Fruit fly (Drosophila melanogaster) whole organism, embryonic: Measurements from ENCODE around the gene Mtch.

Experiments
- Bdp1 ChIP-seq: fragments of 200-800 bp; sonication (Bioruptor generic); optimal IDR thresholded peaks from 3 replicates; lab custom pipeline; 2016; ENCODE audit warnings: missing biosample characterization, missing genetic modification characterization
- Blimp-1 ChIP-seq: fragments of 200-800 bp; sonication (Bioruptor generic); optimal IDR thresholded peaks from 3 replicates; lab custom pipeline; 2018; ENCODE audit warnings: missing biosample characterization, missing genetic modification characterization, mild to moderate bottlenecking, moderate library complexity, missing genetic modification reagents
- CG12219 ChIP-seq: fragments of 200-800 bp; sonication (Bioruptor generic); optimal IDR thresholded peaks from 3 replicates; lab custom pipeline; 2018; ENCODE audit warnings: missing biosample characterization, mild to moderate bottlenecking, missing genetic modification characterization
- CG12299 ChIP-seq: fragments of 200-800 bp; sonication (Bioruptor generic); optimal IDR thresholded peaks from 2 replicates; lab custom pipeline; 2018; ENCODE audit warnings: missing biosample characterization, mild to moderate bottlenecking, missing genetic modification characterization
- CG14860 ChIP-seq: fragments of 200-800 bp; sonication (Bioruptor generic); IDR thresholded peaks from 3 replicates; pipeline ENCODE4 v1.3.6; 2022; ENCODE audit warnings: missing biosample characterization, missing genetic modification characterization; ENCODE audit not compliant: partially characterized antibody
- CG14965 ChIP-seq: fragments of 200-800 bp; sonication (Bioruptor generic); optimal IDR thresholded peaks from 2 replicates; lab custom pipeline; 2016; ENCODE audit warnings: missing biosample characterization, missing genetic modification characterization, borderline replicate concordance
- CG17359 ChIP-seq: fragments of 200-800 bp; sonication (Bioruptor generic); optimal IDR thresholded peaks from 3 replicates; lab custom pipeline; 2018; ENCODE audit warnings: missing biosample characterization, mild to moderate bottlenecking, missing genetic modification characterization, moderate library complexity
- CG17361 ChIP-seq: fragments of 200-800 bp; sonication (Bioruptor generic); IDR thresholded peaks from 3 replicates; pipeline ENCODE4 v1.3.6; 2022; ENCODE audit warnings: missing biosample characterization, missing genetic modification characterization
- CG2199 ChIP-seq: fragments of 200-800 bp; sonication (Bioruptor generic); IDR thresholded peaks from 3 replicates; pipeline ENCODE4 v1.3.6; 2022; ENCODE audit warnings: missing biosample characterization, missing genetic modification characterization
- CG3838 ChIP-seq: fragments of 200-800 bp; sonication (Bioruptor generic); optimal IDR thresholded peaks from 3 replicates; lab custom pipeline; 2016; ENCODE audit warnings: missing biosample characterization, missing genetic modification characterization
- CG3847 ChIP-seq: fragments of 200-800 bp; sonication (Bioruptor generic); IDR thresholded peaks from 2 replicates; pipeline ENCODE4 v1.3.6; 2022; ENCODE audit warnings: missing biosample characterization, missing genetic modification characterization
- CG4360 ChIP-seq: fragments of 200-800 bp; sonication (Bioruptor generic); IDR thresholded peaks from 2 replicates; pipeline ENCODE4 v1.3.6; 2022; ENCODE audit warnings: missing biosample characterization, missing genetic modification characterization
- CG5245 ChIP-seq: fragments of 200-800 bp; sonication (Bioruptor generic); optimal IDR thresholded peaks from 3 replicates; lab custom pipeline; 2016; ENCODE audit warnings: missing biosample characterization, missing genetic modification characterization
- CG7271 ChIP-seq: fragments of 200-800 bp; sonication (Bioruptor generic); optimal IDR thresholded peaks from 2 replicates; lab custom pipeline; 2018; ENCODE audit warnings: missing biosample characterization, mild to moderate bottlenecking, missing genetic modification characterization, moderate library complexity
- CG8281 ChIP-seq: fragments of 200-800 bp; sonication (Bioruptor generic); optimal IDR thresholded peaks from 2 replicates; lab custom pipeline; 2018; ENCODE audit warnings: missing biosample characterization, mild to moderate bottlenecking, missing genetic modification characterization, moderate library complexity
- CG8359 ChIP-seq: fragments of 200-800 bp; sonication (Bioruptor generic); optimal IDR thresholded peaks from 2 replicates; lab custom pipeline; 2017; ENCODE audit warnings: missing biosample characterization, mild to moderate bottlenecking, missing genetic modification characterization, borderline replicate concordance
- CG9437 ChIP-seq: fragments of 200-800 bp; sonication (Bioruptor generic); optimal IDR thresholded peaks from 2 replicates; lab custom pipeline; 2018; ENCODE audit warnings: missing biosample characterization, mild to moderate bottlenecking, missing genetic modification characterization
- CG9797 ChIP-seq: fragments of 200-800 bp; sonication (Bioruptor generic); optimal IDR thresholded peaks from 3 replicates; lab custom pipeline; 2018; ENCODE audit warnings: missing biosample characterization, mild to moderate bottlenecking, missing genetic modification characterization
- Dfd ChIP-seq, 2 experiments: fragments of >200 bp; optimal IDR thresholded peaks; 2 replicates each; lab custom pipeline; 2017; ENCODE audit warnings: missing biosample characterization in 2 of 2, missing genetic modification characterization in 2 of 2
- Dll ChIP-seq: fragments of 200-800 bp; sonication (Bioruptor generic); IDR thresholded peaks from 4 replicates; pipeline ENCODE4 v1.3.6; 2022; ENCODE audit warnings: missing biosample characterization, missing genetic modification characterization; ENCODE audit not compliant: partially characterized antibody
- Doc3 ChIP-seq: fragments of 200-800 bp; sonication (Bioruptor generic); IDR thresholded peaks from 3 replicates; pipeline ENCODE4 v1.3.6; 2022; ENCODE audit warnings: missing biosample characterization, missing genetic modification characterization; ENCODE audit not compliant: partially characterized antibody
- HLHmδ ChIP-seq: fragments of 200-800 bp; sonication (Bioruptor generic); optimal IDR thresholded peaks from 2 replicates; lab custom pipeline; 2018; ENCODE audit warnings: missing biosample characterization, mild to moderate bottlenecking, missing genetic modification characterization, moderate library complexity
- HmgZ ChIP-seq: fragments of 200-800 bp; sonication (Bioruptor generic); optimal IDR thresholded peaks from 2 replicates; lab custom pipeline; 2018; ENCODE audit warnings: missing biosample characterization, mild to moderate bottlenecking, missing genetic modification characterization
- Jarid2 ChIP-seq: fragments of 200-800 bp; sonication (Bioruptor generic); optimal IDR thresholded peaks from 3 replicates; lab custom pipeline; 2017; ENCODE audit warnings: mild to moderate bottlenecking, missing biosample characterization, missing genetic modification reagents, missing genetic modification characterization
- Med ChIP-seq: fragments of 200-800 bp; sonication (Bioruptor generic); peaks from one replicate; lab custom pipeline; 2016; ENCODE audit warnings: missing biosample characterization, missing genetic modification characterization, mild to moderate bottlenecking, inconsistent platforms, moderate library complexity
- Oli ChIP-seq: fragments of 200-800 bp; sonication (Bioruptor generic); optimal IDR thresholded peaks from 2 replicates; lab custom pipeline; 2018; ENCODE audit warnings: missing biosample characterization, mild to moderate bottlenecking, missing genetic modification characterization, moderate library complexity
- Sox100B ChIP-seq: fragments of 200-800 bp; sonication (Bioruptor generic); optimal IDR thresholded peaks from 3 replicates; lab custom pipeline; 2018; ENCODE audit warnings: missing biosample characterization, mild to moderate bottlenecking, missing genetic modification characterization
- Xrp1 ChIP-seq: fragments of 200-800 bp; sonication (Bioruptor generic); IDR thresholded peaks from 2 replicates; pipeline ENCODE4 v1.3.6; 2022; ENCODE audit warnings: missing biosample characterization, missing genetic modification characterization
- br ChIP-seq: fragments of >200 bp; optimal IDR thresholded peaks from 2 replicates; lab custom pipeline; 2017
- btn ChIP-seq: fragments of 200-800 bp; sonication (Bioruptor generic); optimal IDR thresholded peaks from 2 replicates; lab custom pipeline; 2016; ENCODE audit warnings: missing biosample characterization, missing genetic modification characterization
- cad ChIP-seq: fragments of >200 bp; optimal IDR thresholded peaks from 2 replicates; lab custom pipeline; 2017; ENCODE audit warnings: missing biosample characterization, missing genetic modification characterization
- cg ChIP-seq: fragments of 200-800 bp; sonication (Bioruptor generic); optimal IDR thresholded peaks from 3 replicates; lab custom pipeline; 2019; ENCODE audit warnings: missing biosample characterization, mild to moderate bottlenecking, missing genetic modification characterization, moderate library complexity
- croc ChIP-seq: fragments of 200-800 bp; sonication (Bioruptor generic); conservative IDR thresholded peaks from 3 replicates; pipeline ENCODE4 v1.3.6; 2022; ENCODE audit warnings: missing biosample characterization, missing genetic modification characterization
- crol ChIP-seq: fragments of 200-800 bp; sonication (Bioruptor generic); IDR thresholded peaks from 2 replicates; pipeline ENCODE4 v1.3.6; 2022; ENCODE audit warnings: missing biosample characterization, missing genetic modification characterization
- da ChIP-seq: fragments of 200-800 bp; sonication (Bioruptor generic); optimal IDR thresholded peaks from 2 replicates; lab custom pipeline; 2016; ENCODE audit warnings: missing biosample characterization, missing genetic modification characterization
- eyg ChIP-seq: fragments of 200-800 bp; sonication (Bioruptor generic); optimal IDR thresholded peaks from 3 replicates; lab custom pipeline; 2016; ENCODE audit warnings: missing biosample characterization, missing genetic modification characterization
- fru ChIP-seq: fragments of >200 bp; optimal IDR thresholded peaks from 2 replicates; lab custom pipeline; 2017
- fu2 ChIP-seq: fragments of 200-800 bp; sonication (Bioruptor generic); optimal IDR thresholded peaks from 2 replicates; lab custom pipeline; 2016; ENCODE audit warnings: missing biosample characterization, missing genetic modification characterization
- grn ChIP-seq: fragments of 200-800 bp; sonication (Bioruptor generic); optimal IDR thresholded peaks from 3 replicates; lab custom pipeline; 2017; ENCODE audit warnings: missing biosample characterization, missing genetic modification characterization
- gsb ChIP-seq: fragments of 200-800 bp; sonication (Bioruptor generic); IDR thresholded peaks from 2 replicates; pipeline ENCODE4 v1.3.6; 2022; ENCODE audit warnings: missing biosample characterization, missing genetic modification characterization
- her ChIP-seq: fragments of 200-800 bp; sonication (Bioruptor generic); optimal IDR thresholded peaks from 2 replicates; lab custom pipeline; 2016; ENCODE audit warnings: missing biosample characterization, missing genetic modification characterization
- insv ChIP-seq, 2 experiments: fragments of 200-800 bp; sonication (Bioruptor generic); optimal IDR thresholded peaks; 3 replicates each; lab custom pipeline; 2016 to 2018; ENCODE audit warnings: missing biosample characterization in 2 of 2, missing genetic modification characterization in 2 of 2
- inv ChIP-seq: fragments of 200-800 bp; sonication (Bioruptor generic); IDR thresholded peaks from 2 replicates; pipeline ENCODE4 v1.3.6; 2022; ENCODE audit warnings: missing biosample characterization, missing genetic modification characterization; ENCODE audit not compliant: partially characterized antibody
- nerfin-1 ChIP-seq: fragments of 200-800 bp; sonication (Bioruptor generic); optimal IDR thresholded peaks from 3 replicates; lab custom pipeline; 2019; ENCODE audit warnings: missing biosample characterization, mild to moderate bottlenecking, missing genetic modification characterization, moderate library complexity
- nom ChIP-seq: fragments of 200-800 bp; sonication (Bioruptor generic); optimal IDR thresholded peaks from 2 replicates; lab custom pipeline; 2017; ENCODE audit warnings: missing biosample characterization, missing genetic modification characterization, mild to moderate bottlenecking, moderate library complexity, missing genetic modification reagents
- sd ChIP-seq: fragments of 200-800 bp; sonication (Bioruptor generic); optimal IDR thresholded peaks from 3 replicates; lab custom pipeline; 2018; ENCODE audit warnings: missing biosample characterization, mild to moderate bottlenecking, missing genetic modification characterization, moderate library complexity
- seq ChIP-seq: fragments of 200-800 bp; sonication (Bioruptor generic); IDR thresholded peaks from 2 replicates; pipeline ENCODE4 v1.3.6; 2022; ENCODE audit warnings: missing biosample characterization, missing genetic modification characterization
- so ChIP-seq: fragments of 200-800 bp; sonication (Bioruptor generic); IDR thresholded peaks from 3 replicates; pipeline ENCODE4 v1.3.6; 2022; ENCODE audit warnings: missing biosample characterization, missing genetic modification characterization
- sob ChIP-seq: fragments of 200-800 bp; sonication (Bioruptor generic); IDR thresholded peaks from 2 replicates; pipeline ENCODE4 v1.3.6; 2022; ENCODE audit warnings: missing biosample characterization, missing genetic modification characterization
- sr ChIP-seq: fragments of 200-800 bp; sonication (Bioruptor generic); IDR thresholded peaks from 3 replicates; pipeline ENCODE4 v1.3.6; 2022; ENCODE audit warnings: missing biosample characterization, missing genetic modification characterization
- stc ChIP-seq: fragments of 200-800 bp; sonication (Bioruptor generic); IDR thresholded peaks from 2 replicates; pipeline ENCODE4 v1.3.6; 2022; ENCODE audit warnings: missing biosample characterization, missing genetic modification characterization
- wdn ChIP-seq: fragments of 200-800 bp; sonication (Bioruptor generic); IDR thresholded peaks from 2 replicates; pipeline ENCODE4 v1.3.6; 2022; ENCODE audit warnings: missing biosample characterization, missing genetic modification characterization

Mtch gene

DNA sequence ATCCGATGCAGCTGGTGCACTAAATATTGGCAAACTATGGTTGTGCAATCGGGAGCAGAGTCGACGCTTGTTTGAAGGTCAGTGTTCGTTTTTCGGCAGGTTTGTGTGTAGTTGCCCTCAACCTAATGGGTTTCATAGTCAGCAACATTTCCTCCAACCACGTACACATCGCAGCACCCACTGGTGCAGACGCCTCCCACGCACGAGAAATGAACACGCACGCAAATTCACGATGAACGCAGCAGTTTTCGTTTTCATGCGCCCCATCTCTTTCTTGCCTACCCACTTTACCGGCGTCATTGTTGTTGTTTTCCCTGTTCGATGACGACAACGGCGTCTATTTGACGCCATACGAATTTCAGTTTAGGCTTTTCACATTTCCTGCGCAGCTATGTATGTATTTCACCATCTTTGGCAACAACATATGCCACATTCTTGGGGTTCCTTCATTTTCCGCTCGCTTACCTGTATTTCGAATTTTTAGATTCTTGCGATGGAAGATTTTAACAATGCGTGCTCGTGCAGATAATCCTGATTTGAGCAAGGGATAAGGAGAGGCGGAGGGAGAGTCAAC, 46.7 kb upstream of the Mtch start (continued):
- 0 out of 3 replicates have a peak, but pooled peaks have one; percentile 15 for TF ChIP-seq CG2199 (GFP tag; lab: Robert Waterston, UW)
- TF ChIP-seq CG3847 (GFP tag; lab: Robert Waterston, UW): no peak
- no peak for TF ChIP-seq Doc3 (GFP tag; lab: Robert Waterston, UW)
- TF ChIP-seq CG12219 (GFP tag; lab: Kevin White, UChicago): no peak
- no peak for TF ChIP-seq sob
- TF ChIP-seq Dfd (GFP tag; optimal IDR thresholded peaks at IDR 0.05; lab: Kevin White, UChicago): no peak
- no peak for TF ChIP-seq CG17361 (GFP tag; lab: Robert Waterston, UW)
- no peak for TF ChIP-seq inv (GFP tag; lab: Robert Waterston, UW)
- TF ChIP-seq btn (GFP tag; lab: Kevin White, UChicago): no peak
- no peak for TF ChIP-seq eyg
- TF ChIP-seq Sox100B (GFP tag; lab: Kevin White, UChicago): no peak
- TF ChIP-seq fu2: no peak
- TF ChIP-seq CG4360: peak; percentile 76
- peak; percentile 12 for TF ChIP-seq Med (GFP tag; lab: Kevin White, UChicago)
- TF ChIP-seq cg (GFP tag; lab: Kevin White, UChicago): no peak
- no peak for TF ChIP-seq stc (GFP tag; lab: Robert Waterston, UW)
- no peak for TF ChIP-seq CG9797 (GFP tag; lab: Kevin White, UChicago)
- no peak for TF ChIP-seq Jarid2 (GFP tag; lab: Kevin White, UChicago)
- TF ChIP-seq sr (GFP tag; lab: Robert Waterston, UW): peak; percentile 98
- no peak for TF ChIP-seq CG14965 (GFP tag; lab: Kevin White, UChicago)
- TF ChIP-seq Oli: no peak
- TF ChIP-seq her (GFP tag; lab: Kevin White, UChicago): no peak
- no peak for TF ChIP-seq CG5245 (GFP tag; lab: Kevin White, UChicago)
- no peak for TF ChIP-seq insv (GFP tag; optimal IDR thresholded peaks at IDR 0.05; lab: Kevin White, UChicago)
- TF ChIP-seq CG3838 (GFP tag; lab: Kevin White, UChicago): no peak
- TF ChIP-seq da (GFP tag; lab: Kevin White, UChicago): no peak
- TF ChIP-seq br (lab: Kevin White, UChicago): no peak
- no peak for TF ChIP-seq grn (GFP tag; lab: Kevin White, UChicago)
- TF ChIP-seq CG14860 (GFP tag; lab: Robert Waterston, UW): no peak
- TF ChIP-seq CG17359 (tag; lab: Kevin White, UChicago): no peak
- TF ChIP-seq fru (lab: Kevin White, UChicago): no peak
- peak; percentile 74 for TF ChIP-seq sd (tag; lab: Kevin White, UChicago)
- TF ChIP-seq cad (GFP tag; lab: Kevin White, UChicago): no peak
- no peak for TF ChIP-seq Bdp1 (GFP tag; lab: Kevin White, UChicago)
- TF ChIP-seq crol (GFP tag; lab: Robert Waterston, UW): no peak
- TF ChIP-seq CG12299: no peak
- no peak for TF ChIP-seq nom (GFP tag; lab: Kevin White, UChicago)
- TF ChIP-seq Blimp-1 (GFP tag; lab: Kevin White, UChicago): peak; percentile 73
- no peak for TF ChIP-seq HmgZ (tag; lab: Kevin White, UChicago)
- TF ChIP-seq nerfin-1 (tag; lab: Kevin White, UChicago): peak; percentile 10
- no peak for TF ChIP-seq Xrp1
- peak; percentile 24; the same call in 1 of the 3 replicates for TF ChIP-seq so (GFP tag; lab: Robert Waterston, UW)
- TF ChIP-seq CG9437 (GFP tag; lab: Kevin White, UChicago): no peak
- TF ChIP-seq croc (GFP tag; lab: Robert Waterston, UW): no peak
- no peak for TF ChIP-seq CG8281 (tag; lab: Kevin White, UChicago)
- TF ChIP-seq CG8359: no peak
- no peak for TF ChIP-seq CG7271 (tag; lab: Kevin White, UChicago)
- no peak for TF ChIP-seq wdn
- no peak for TF ChIP-seq seq (GFP tag; lab: Robert Waterston, UW)
- TF ChIP-seq gsb (GFP tag; lab: Robert Waterston, UW): no peak
- no peak for TF ChIP-seq HLHmδ (GFP tag; lab: Kevin White, UChicago)
- no peak for TF ChIP-seq Dll (GFP tag; lab: Robert Waterston, UW)
